Fruit fly (Drosophila melanogaster): ENCODE data around the gene CG32148.

CG32148 gene

DNA sequence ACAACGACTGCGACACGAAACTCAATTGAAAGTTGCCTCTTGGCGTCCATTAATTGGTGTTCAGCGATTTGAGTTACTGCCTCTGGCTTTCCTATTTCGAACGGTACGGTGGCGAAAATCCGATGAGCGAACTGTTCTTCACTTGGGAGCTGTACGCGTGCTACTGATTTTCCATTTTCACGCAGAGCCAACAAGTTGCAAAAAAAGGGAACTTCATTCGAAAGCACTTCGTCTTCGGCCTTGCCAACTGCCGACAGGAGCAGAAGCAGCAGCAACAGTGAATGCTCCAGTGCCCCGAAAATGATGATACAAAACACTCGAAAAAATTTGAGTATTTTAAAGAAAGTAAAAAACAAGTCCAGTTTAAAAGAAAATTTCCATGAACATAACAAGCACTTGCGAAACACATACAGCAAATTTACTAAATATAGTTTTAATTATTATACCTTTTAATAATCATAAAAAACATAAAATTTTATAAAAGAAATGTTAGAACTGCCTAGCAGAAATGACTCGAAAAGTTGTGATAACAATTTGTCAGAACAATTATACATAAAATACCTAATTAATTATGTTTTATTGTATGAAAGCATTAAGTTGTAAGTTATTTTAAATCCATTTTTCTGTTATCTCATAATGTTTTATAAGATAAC lies 10.9 kb downstream of the CG32148 start (continued):
- no peak for TF ChIP-seq CG15073 (GFP tag; optimal IDR thresholded peaks at IDR 0.05)
- TF ChIP-seq Nf-YB (GFP tag; optimal IDR thresholded peaks at IDR 0.05) = peak; percentile 36
- no peak for TF ChIP-seq CG9932 (GFP tag; IDR thresholded peaks at IDR 0.05)
- TF ChIP-seq ham (GFP tag; IDR thresholded peaks at IDR 0.05) = no peak
- no peak for TF ChIP-seq Drgx (GFP tag; IDR thresholded peaks at IDR 0.05)
- no peak for TF ChIP-seq zen2 (GFP tag; IDR thresholded peaks at IDR 0.05; ENCODE audit: partially characterized antibody)
- no peak for TF ChIP-seq CG1603 (tag; optimal IDR thresholded peaks at IDR 0.05)
- TF ChIP-seq CG11247 (GFP tag; IDR thresholded peaks at IDR 0.05) = no peak
- TF ChIP-seq CG30020 (tag; optimal IDR thresholded peaks at IDR 0.05) = no peak
- no peak for TF ChIP-seq Ada2b (GFP tag; IDR thresholded peaks at IDR 0.05)
- TF ChIP-seq fru (optimal IDR thresholded peaks at IDR 0.05) = no peak
- no peak for TF ChIP-seq Dip3 (GFP tag; optimal IDR thresholded peaks at IDR 0.05)
- no peak for TF ChIP-seq oc (tag; optimal IDR thresholded peaks at IDR 0.05)
- peak; percentile 32 for TF ChIP-seq Ssrp (tag; optimal IDR thresholded peaks at IDR 0.05)
- TF ChIP-seq ranshi (GFP tag; IDR thresholded peaks at IDR 0.05) = no peak
- TF ChIP-seq CG12942 (GFP tag; optimal IDR thresholded peaks at IDR 0.05) = no peak
- TF ChIP-seq knrl (GFP tag; IDR thresholded peaks at IDR 0.05; ENCODE audit: partially characterized antibody) = no peak
- TF ChIP-seq CG8478 (optimal IDR thresholded peaks at IDR 0.05) = no peak
- TF ChIP-seq Stat92E (GFP tag; optimal IDR thresholded peaks at IDR 0.05) = no peak
- no peak for TF ChIP-seq z (GFP tag; IDR thresholded peaks at IDR 0.05)
- TF ChIP-seq CG3163 (GFP tag; optimal IDR thresholded peaks at IDR 0.05) = no peak
- TF ChIP-seq stwl (tag; optimal IDR thresholded peaks at IDR 0.05) = no peak
- no peak for TF ChIP-seq Optix (GFP tag; IDR thresholded peaks at IDR 0.05)
- TF ChIP-seq CG12236 (GFP tag; optimal IDR thresholded peaks at IDR 0.05) = no peak
- no peak for TF ChIP-seq usp (GFP tag; optimal IDR thresholded peaks at IDR 0.05)
- TF ChIP-seq zfh2 (GFP tag; optimal IDR thresholded peaks at IDR 0.05) = no peak
- no peak for TF ChIP-seq Asciz (GFP tag; optimal IDR thresholded peaks at IDR 0.05)
- TF ChIP-seq CG6765 (GFP tag; optimal IDR thresholded peaks at IDR 0.05) = peak; percentile 53
- no peak; the same call in 1 of the 2 replicates for TF ChIP-seq CG13287 (GFP tag; IDR thresholded peaks at IDR 0.05; ENCODE audit: partially characterized antibody)
- TF ChIP-seq CG7556 (GFP tag; optimal IDR thresholded peaks at IDR 0.05) = peak; percentile 85
- TF ChIP-seq Fer3 (tag; optimal IDR thresholded peaks at IDR 0.05) = peak; percentile 15
- no peak for TF ChIP-seq Dll (GFP tag; IDR thresholded peaks at IDR 0.05; ENCODE audit: partially characterized antibody)
- TF ChIP-seq CG6272 (GFP tag; IDR thresholded peaks at IDR 0.05) = no peak
- TF ChIP-seq en (GFP tag; optimal IDR thresholded peaks at IDR 0.05) = no peak
- TF ChIP-seq slbo (GFP tag; IDR thresholded peaks at IDR 0.05) = no peak
- TF ChIP-seq Ravus (GFP tag; IDR thresholded peaks at IDR 0.05) = no peak
- TF ChIP-seq twi (tag; optimal IDR thresholded peaks at IDR 0.05) = no peak
- TF ChIP-seq HLH4C (GFP tag; IDR thresholded peaks at IDR 0.05; ENCODE audit: partially characterized antibody) = no peak
- peak; percentile 7 for TF ChIP-seq Xbp1 (GFP tag; optimal IDR thresholded peaks at IDR 0.05)
- TF ChIP-seq Sox100B (GFP tag; optimal IDR thresholded peaks at IDR 0.05) = peak; percentile 64
- peak; percentile 48 for TF ChIP-seq caup (GFP tag; optimal IDR thresholded peaks at IDR 0.05; ENCODE audit: severe bottlenecking)
- peak; percentile 84 for TF ChIP-seq scrt (GFP tag; optimal IDR thresholded peaks at IDR 0.05)
- TF ChIP-seq psq (GFP tag; optimal IDR thresholded peaks at IDR 0.05) = no peak
- TF ChIP-seq Side (GFP tag; optimal IDR thresholded peaks at IDR 0.05) = no peak
- no peak for TF ChIP-seq kay (GFP tag; optimal IDR thresholded peaks at IDR 0.05)
- no peak for TF ChIP-seq CG16779 (GFP tag; IDR thresholded peaks at IDR 0.05)
- no peak for TF ChIP-seq ken (GFP tag; IDR thresholded peaks at IDR 0.05)
- TF ChIP-seq stc (GFP tag; IDR thresholded peaks at IDR 0.05) = no peak
- no peak for TF ChIP-seq CG14710 (tag; optimal IDR thresholded peaks at IDR 0.05)
- TF ChIP-seq Gug (GFP tag; IDR thresholded peaks at IDR 0.05) = no peak
- TF ChIP-seq gro (GFP tag; optimal IDR thresholded peaks at IDR 0.05) = no peak

Measured in whole organism, embryonic.